Worm (Caenorhabditis elegans) whole organism, early embryonic: ENCODE data around the gene timm-17B.1.

Source experiments
- F13C5.2 ChIP-seq: sonication (generic microtip); optimal IDR thresholded peaks from 2 replicates; lab custom pipeline; 2017; ENCODE audit warnings: mild to moderate bottlenecking, missing genetic modification characterization, inconsistent platforms, missing compliant biosample characterization
- aly-1 ChIP-seq: sonication (generic microtip); optimal IDR thresholded peaks from 2 replicates; lab custom pipeline; 2016; ENCODE audit warnings: missing genetic modification characterization, missing compliant biosample characterization
- ama-1 ChIP-seq: fragments of 150-350 bp; optimal IDR thresholded peaks from 2 replicates; lab custom pipeline; 2014
- hmbx-1 ChIP-seq: sonication (generic microtip); optimal IDR thresholded peaks from 2 replicates; lab custom pipeline; 2016; ENCODE audit warnings: mild to moderate bottlenecking, missing genetic modification characterization, missing compliant biosample characterization
- hmg-4 ChIP-seq: fragments of 200-800 bp; sonication (Bioruptor generic); optimal IDR thresholded peaks from 2 replicates; lab custom pipeline; 2018; ENCODE audit warnings: mild to moderate bottlenecking, missing genetic modification characterization, missing compliant biosample characterization
- hnd-1 ChIP-seq: sonication (generic microtip); optimal IDR thresholded peaks from 2 replicates; lab custom pipeline; 2016; ENCODE audit warnings: missing genetic modification characterization, missing compliant biosample characterization
- pes-1 ChIP-seq: fragments of 200-800 bp; sonication (Bioruptor generic); IDR thresholded peaks from 2 replicates; pipeline ENCODE4 v1.3.6; 2022; ENCODE audit warnings: missing genetic modification reagents, missing genetic modification characterization, missing compliant biosample characterization
- sea-1 ChIP-seq: fragments of 200-800 bp; sonication (Bioruptor generic); conservative IDR thresholded peaks from 2 replicates; pipeline ENCODE4 v1.3.6; 2022; ENCODE audit warnings: missing genetic modification characterization, missing compliant biosample characterization
- tra-4 ChIP-seq: sonication (generic microtip); optimal IDR thresholded peaks from 2 replicates; lab custom pipeline; 2017; ENCODE audit warnings: missing genetic modification characterization, missing compliant biosample characterization

DNA sequence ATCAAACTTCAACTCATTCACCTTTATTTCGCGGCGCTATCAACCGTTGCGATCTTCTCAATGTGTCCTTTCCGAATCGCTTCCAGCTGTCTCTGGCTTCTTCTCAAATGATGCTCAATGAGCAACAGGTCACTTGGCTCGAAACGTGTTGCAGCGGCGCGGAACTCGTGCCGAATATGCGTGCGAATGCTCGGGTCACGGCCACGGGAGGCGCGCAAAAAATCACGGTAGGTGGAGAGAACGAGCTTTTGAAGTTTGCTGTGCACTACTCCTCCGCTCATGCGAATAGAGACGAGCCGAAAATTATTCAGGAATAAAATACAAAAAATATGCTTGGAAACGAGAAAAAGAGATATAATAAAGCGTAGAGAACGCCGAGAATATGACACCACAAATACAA lies 34.8 kb downstream of the timm-17B.1 start, which contains the start of gene cif-1:
- TF ChIP-seq hmg-4 (GFP tag; lab: Kevin White, UChicago) (no peak), hmbx-1 (tag; lab: Kevin White, UChicago) (no peak), hnd-1 (tag; lab: Kevin White, UChicago) (no peak), ama-1 (lab: Kevin White, UChicago) (no peak), sea-1 (GFP tag; lab: Robert Waterston, UW) (no peak), aly-1 (tag; lab: Kevin White, UChicago) (no peak), F13C5.2 (tag; lab: Kevin White, UChicago) (no peak), pes-1 (no peak), tra-4 (tag; lab: Kevin White, UChicago) (no peak)
